Fruit fly (Drosophila melanogaster) whole organism, adult: Measurements from ENCODE around the gene NimB3.

Experiments
- CG1620 ChIP-seq: fragments of 200-800 bp; sonication (Bioruptor generic); optimal IDR thresholded peaks from 2 replicates; lab custom pipeline; 2016; ENCODE audit warnings: missing biosample characterization, missing genetic modification characterization
- CG5204 ChIP-seq: fragments of 200-800 bp; sonication (Bioruptor generic); optimal IDR thresholded peaks from 2 replicates; lab custom pipeline; 2016; ENCODE audit warnings: missing biosample characterization, missing genetic modification characterization
- CG7101 ChIP-seq: fragments of 200-800 bp; sonication (Bioruptor generic); optimal IDR thresholded peaks from 2 replicates; lab custom pipeline; 2018; ENCODE audit warnings: missing biosample characterization, mild to moderate bottlenecking, missing genetic modification characterization, moderate library complexity
- Crg-1 ChIP-seq: fragments of 200-800 bp; sonication (Bioruptor generic); optimal IDR thresholded peaks from 2 replicates; lab custom pipeline; 2016; ENCODE audit warnings: missing biosample characterization, missing genetic modification characterization
- Hr96 ChIP-seq: fragments of 200-800 bp; sonication (Bioruptor generic); optimal IDR thresholded peaks from 2 replicates; lab custom pipeline; 2016; ENCODE audit warnings: missing biosample characterization, missing genetic modification characterization
- kay ChIP-seq: fragments of 200-800 bp; sonication (Bioruptor generic); peaks from one replicate; lab custom pipeline; 2016; ENCODE audit warnings: missing biosample characterization, missing genetic modification characterization, borderline replicate concordance
- pad ChIP-seq: fragments of 200-800 bp; sonication (Bioruptor generic); optimal IDR thresholded peaks from 3 replicates; lab custom pipeline; 2017; ENCODE audit warnings: missing biosample characterization, missing genetic modification characterization, mild to moderate bottlenecking, moderate library complexity, missing genetic modification reagents
- tj ChIP-seq: fragments of 200-800 bp; sonication (Bioruptor generic); optimal IDR thresholded peaks from 3 replicates; lab custom pipeline; 2017; ENCODE audit warnings: missing biosample characterization, mild to moderate bottlenecking, missing genetic modification characterization, moderate library complexity
- toe ChIP-seq: fragments of 200-800 bp; sonication (Bioruptor generic); optimal IDR thresholded peaks from 2 replicates; lab custom pipeline; 2016; ENCODE audit warnings: missing biosample characterization, missing genetic modification characterization

- TF ChIP-seq Crg-1 (GFP tag; lab: Kevin White, UChicago) (no peak), toe (GFP tag; lab: Kevin White, UChicago) (no peak), CG7101 (tag; lab: Kevin White, UChicago) (no peak), Hr96 (GFP tag; lab: Kevin White, UChicago) (no peak), tj (no peak), kay (GFP tag; lab: Kevin White, UChicago) (no peak), CG5204 (GFP tag; lab: Kevin White, UChicago) (no peak), CG1620 (no peak), pad (GFP tag; lab: Kevin White, UChicago) (no peak)
These were observed 20.3 kb downstream of the NimB3 start, which contains the start of gene Vajk3 for dm6 chr2L:13947476-13947875.
